Fruit fly (Drosophila melanogaster) whole organism, embryonic: ENCODE data around the gene GstO3.

Experiments
- NC2β ChIP-seq: fragments of 200-800 bp; sonication (Bioruptor generic); optimal IDR thresholded peaks from 2 replicates; lab custom pipeline; 2016; ENCODE audit warnings: missing biosample characterization, missing genetic modification characterization
- sim ChIP-seq: fragments of 200-800 bp; sonication (Bioruptor generic); IDR thresholded peaks from 2 replicates; pipeline ENCODE4 v1.3.6; 2022; ENCODE audit warnings: missing biosample characterization, missing genetic modification characterization

dm6 chr3L:8550836-8551235, 32.2 kb downstream of the GstO3 start:
- no peak for TF ChIP-seq NC2β (GFP tag; lab: Kevin White, UChicago)
- TF ChIP-seq sim (GFP tag; lab: Robert Waterston, UW) = no peak
